Worm (Caenorhabditis elegans) whole organism, L3 larva: Measurements from ENCODE around the gene spe-36.
A peak's percentile ranks its signal among the peaks of the same experiment; 100 is the strongest.

ENCODE experiments used
- R02D3.7 ChIP-seq: fragments of 150-350 bp; optimal IDR thresholded peaks from 2 replicates; lab custom pipeline; 2014; ENCODE audit warnings: missing biosample characterization, missing genetic modification characterization
- ama-1 ChIP-seq: fragments of 150-350 bp; optimal IDR thresholded peaks from 2 replicates; lab custom pipeline; 2018
- ceh-28 ChIP-seq: fragments of 150-350 bp; optimal IDR thresholded peaks from 2 replicates; lab custom pipeline; 2014; ENCODE audit warnings: missing biosample characterization, missing genetic modification reagents, missing genetic modification characterization
- ceh-82 ChIP-seq: fragments of 150-350 bp; optimal IDR thresholded peaks from 2 replicates; lab custom pipeline; 2014; ENCODE audit warnings: missing biosample characterization, missing genetic modification characterization
- egl-27 ChIP-seq: sonication (generic microtip); optimal IDR thresholded peaks from 4 replicates; lab custom pipeline; 2017; ENCODE audit warnings: missing biosample characterization, missing genetic modification reagents, missing genetic modification characterization
- egl-5 ChIP-seq: fragments of 150-350 bp; optimal IDR thresholded peaks from 2 replicates; lab custom pipeline; 2017; ENCODE audit warnings: missing biosample characterization, missing genetic modification reagents, missing genetic modification characterization, inconsistent platforms
- fkh-10 ChIP-seq: sonication (generic microtip); optimal IDR thresholded peaks from 2 replicates; lab custom pipeline; 2017; ENCODE audit warnings: missing biosample characterization, missing genetic modification reagents, missing genetic modification characterization
- hmg-11 ChIP-seq: sonication (generic microtip); optimal IDR thresholded peaks from 2 replicates; lab custom pipeline; 2016; ENCODE audit warnings: missing genetic modification characterization, missing compliant biosample characterization
- nfya-1 ChIP-seq: sonication (generic microtip); optimal IDR thresholded peaks from 2 replicates; lab custom pipeline; 2017; ENCODE audit warnings: missing genetic modification characterization, mild to moderate bottlenecking, missing compliant biosample characterization, antibody characterized with exemption, moderate library complexity; ENCODE audit not compliant: insufficient read depth
- pqm-1 ChIP-seq: fragments of 150-350 bp; optimal IDR thresholded peaks from 2 replicates; lab custom pipeline; 2017; ENCODE audit warnings: missing biosample characterization, missing genetic modification characterization, inconsistent platforms
- skn-1 ChIP-seq: fragments of 150-350 bp; optimal IDR thresholded peaks from 2 replicates; lab custom pipeline; 2014; ENCODE audit warnings: missing biosample characterization, missing genetic modification characterization
- unc-39 ChIP-seq: sonication (generic microtip); optimal IDR thresholded peaks from 4 replicates; lab custom pipeline; 2017; ENCODE audit warnings: missing biosample characterization, missing genetic modification characterization
- zag-1 ChIP-seq: fragments of 150-350 bp; optimal IDR thresholded peaks from 2 replicates; lab custom pipeline; 2014; ENCODE audit warnings: missing biosample characterization, missing genetic modification characterization

DNA sequence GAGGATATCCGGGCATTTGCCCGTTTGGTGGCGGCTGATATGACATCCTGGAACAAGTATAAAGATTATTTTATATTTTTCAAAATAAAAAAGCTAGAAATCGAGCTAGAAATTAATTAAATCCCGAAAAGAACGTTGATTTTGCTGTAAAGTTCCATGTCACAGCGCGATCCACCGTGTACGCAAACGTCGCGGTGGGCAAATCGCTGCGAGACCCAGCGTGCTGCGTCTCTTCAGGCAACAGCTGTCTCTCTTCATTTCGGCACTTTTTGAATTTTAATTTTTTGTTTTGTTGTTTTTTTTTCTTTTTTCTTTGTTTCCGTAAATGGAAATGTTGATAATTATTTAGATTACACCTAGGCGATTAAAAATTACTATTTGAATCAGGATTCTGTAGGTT, 25.9 kb downstream of the spe-36 start, which contains the start of gene sec-24.1:
- TF ChIP-seq zag-1 (tag; lab: Kevin White, UChicago) = peak; percentile 15
- peak; percentile 47 for TF ChIP-seq fkh-10 (GFP tag; lab: Kevin White, UChicago)
- TF ChIP-seq egl-5 (tag; lab: Kevin White, UChicago) = peak; percentile 58
- peak; percentile 89 for TF ChIP-seq hmg-11 (tag; lab: Kevin White, UChicago)
- peak; percentile 86 for TF ChIP-seq skn-1 (tag; lab: Kevin White, UChicago)
- peak; percentile 97 for TF ChIP-seq nfya-1 (tag; lab: Kevin White, UChicago)
- peak; percentile 65 for TF ChIP-seq pqm-1 (tag; lab: Kevin White, UChicago)
- TF ChIP-seq egl-27 (tag; lab: Kevin White, UChicago) = no peak
- no peak for TF ChIP-seq unc-39
- peak; percentile 87 for TF ChIP-seq R02D3.7 (tag; lab: Kevin White, UChicago)
- peak; percentile 90 for TF ChIP-seq ceh-82 (tag; lab: Kevin White, UChicago)
- peak; percentile 78 for TF ChIP-seq ceh-28 (tag; lab: Kevin White, UChicago)
- no peak for TF ChIP-seq ama-1
